Worm (Caenorhabditis elegans): ENCODE measurements around the gene K07H8.7.

K07H8.7 gene

ce11 chrIV:8283214-8283613 is 23.4 kb upstream of the K07H8.7 start:
- no peak for TF ChIP-seq nhr-77 (tag; optimal IDR thresholded peaks at IDR 0.05)
- TF ChIP-seq nhr-76 (tag; optimal IDR thresholded peaks at IDR 0.05) = no peak
- no peak for TF ChIP-seq fkh-10 (GFP tag; optimal IDR thresholded peaks at IDR 0.05)
- no peak for TF ChIP-seq lin-39 (tag; optimal IDR thresholded peaks at IDR 0.05)
- no peak for TF ChIP-seq fkh-2 (tag; optimal IDR thresholded peaks at IDR 0.05)
- no peak for TF ChIP-seq mml-1 (tag; optimal IDR thresholded peaks at IDR 0.05)
- no peak for TF ChIP-seq ceh-82 (tag; optimal IDR thresholded peaks at IDR 0.05)

ce11 chrIV:8276609-8277008 is 16.8 kb upstream of the K07H8.7 start, which contains the start of gene K07H8.12:
Gene K07H8.12 (minus strand): TSS chrIV:8276709.
- TF ChIP-seq ztf-11 (tag; optimal IDR thresholded peaks at IDR 0.05) (no peak), ama-1 (optimal IDR thresholded peaks at IDR 0.05) (no peak), unc-39 (tag; optimal IDR thresholded peaks at IDR 0.05) (no peak), skn-1 (tag; optimal IDR thresholded peaks at IDR 0.05) (no peak), ceh-82 (tag; optimal IDR thresholded peaks at IDR 0.05) (no peak), hmg-11 (tag; optimal IDR thresholded peaks at IDR 0.05) (no peak), elt-2 (tag; optimal IDR thresholded peaks at IDR 0.05) (no peak), R02D3.7 (tag; optimal IDR thresholded peaks at IDR 0.05) (no peak), nhr-11 (tag; optimal IDR thresholded peaks at IDR 0.05) (no peak), pqm-1 (tag; optimal IDR thresholded peaks at IDR 0.05) (no peak), lsy-12 (tag; optimal IDR thresholded peaks at IDR 0.05) (no peak), ceh-16 (tag; optimal IDR thresholded peaks at IDR 0.05) (no peak), lin-15B (tag; optimal IDR thresholded peaks at IDR 0.05) (no peak), egl-27 (tag; optimal IDR thresholded peaks at IDR 0.05) (no peak), ztf-4 (tag; optimal IDR thresholded peaks at IDR 0.05) (no peak), nhr-77 (tag; optimal IDR thresholded peaks at IDR 0.05) (no peak)

DNA sequence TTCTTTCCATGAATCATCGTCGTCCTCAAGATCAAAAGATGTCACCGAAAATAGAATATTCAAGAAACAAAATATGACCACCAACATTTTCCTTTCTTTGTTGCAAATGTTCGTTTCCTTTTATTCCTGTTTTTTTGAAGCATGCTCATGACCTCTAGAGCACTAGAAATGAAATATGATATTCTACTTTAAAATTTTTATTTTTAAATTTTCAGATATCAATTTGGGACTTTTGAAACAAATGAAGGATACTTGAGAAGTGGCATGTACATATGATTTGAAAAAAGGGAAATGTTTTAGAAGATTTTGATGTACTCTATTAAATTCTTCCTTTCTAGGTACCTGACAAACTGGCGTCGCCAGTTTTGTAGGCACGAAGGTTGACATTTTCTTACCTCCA is 15.4 kb upstream of the K07H8.7 start, which contains the start of gene K07H8.11:
Gene K07H8.11, minus strand, starts transcription at position 101 of the 400 bp plus-strand sequence.
- TF ChIP-seq nhr-25 (tag; optimal IDR thresholded peaks at IDR 0.05) (no peak), egl-5 (tag; optimal IDR thresholded peaks at IDR 0.05) (no peak), lin-15B (tag; optimal IDR thresholded peaks at IDR 0.05) (no peak), nhr-11 (tag; optimal IDR thresholded peaks at IDR 0.05) (no peak), nhr-12 (tag; optimal IDR thresholded peaks at IDR 0.05) (no peak), zag-1 (tag; optimal IDR thresholded peaks at IDR 0.05) (no peak), lin-39 (tag; optimal IDR thresholded peaks at IDR 0.05) (no peak), ceh-16 (tag; optimal IDR thresholded peaks at IDR 0.05) (no peak), egl-27 (tag; optimal IDR thresholded peaks at IDR 0.05) (no peak), unc-39 (tag; optimal IDR thresholded peaks at IDR 0.05) (no peak), snpc-4 (tag; optimal IDR thresholded peaks at IDR 0.05) (no peak), daf-12 (tag; optimal IDR thresholded peaks at IDR 0.05) (no peak)

DNA sequence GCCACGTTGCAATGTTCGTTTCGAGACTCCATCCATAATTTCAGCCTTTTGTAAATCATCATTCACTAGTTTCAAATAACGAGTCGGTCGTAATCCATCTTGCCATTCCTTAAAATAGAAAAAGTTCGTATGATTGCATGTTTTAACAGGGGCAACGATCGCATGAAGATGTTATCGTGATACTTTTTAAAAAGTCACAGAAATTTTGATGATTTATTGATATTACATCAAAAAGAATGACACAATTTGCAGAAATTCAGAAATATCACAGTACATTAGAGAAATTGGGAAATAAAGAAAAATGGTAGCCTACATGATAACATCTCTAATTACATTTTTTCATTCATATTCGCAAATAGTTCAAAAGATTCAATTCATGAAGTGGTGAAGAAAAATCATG is 13.5 kb upstream of the K07H8.7 start:
- TF ChIP-seq nhr-67 (tag; optimal IDR thresholded peaks at IDR 0.05) (no peak), elt-1 (tag; optimal IDR thresholded peaks at IDR 0.05) (peak; percentile 66), unc-62 (GFP tag; optimal IDR thresholded peaks at IDR 0.05) (no peak)

ce11 chrIV:8268024-8268423 is 8.2 kb upstream of the K07H8.7 start, which contains the start of the genes K07H8.5 and K07H8.8:
Gene K07H8.5 (plus strand): TSS chrIV:8268324.
Gene K07H8.8 (minus strand): TSS chrIV:8268412.
- TF ChIP-seq ceh-28 (tag; optimal IDR thresholded peaks at IDR 0.05) (no peak), nhr-67 (tag; optimal IDR thresholded peaks at IDR 0.05) (no peak), ama-1 (optimal IDR thresholded peaks at IDR 0.05) (no peak), snpc-4 (tag; optimal IDR thresholded peaks at IDR 0.05) (no peak), lin-39 (tag; optimal IDR thresholded peaks at IDR 0.05) (no peak), ceh-82 (tag; optimal IDR thresholded peaks at IDR 0.05) (no peak), pqm-1 (tag; optimal IDR thresholded peaks at IDR 0.05) (no peak), ceh-9 (tag; optimal IDR thresholded peaks at IDR 0.05) (no peak), nfya-1 (tag; optimal IDR thresholded peaks at IDR 0.05; ENCODE audit: insufficient read depth) (no peak), mml-1 (tag; optimal IDR thresholded peaks at IDR 0.05) (no peak), nhr-11 (tag; optimal IDR thresholded peaks at IDR 0.05) (no peak), ztf-4 (tag; optimal IDR thresholded peaks at IDR 0.05) (no peak), sea-2 (GFP tag; optimal IDR thresholded peaks at IDR 0.05) (no peak), aly-2 (tag; optimal IDR thresholded peaks at IDR 0.05) (no peak), tbx-2 (tag; optimal IDR thresholded peaks at IDR 0.05) (no peak), fkh-2 (tag; optimal IDR thresholded peaks at IDR 0.05) (no peak), ZK546.5 (tag; optimal IDR thresholded peaks at IDR 0.05) (no peak), nhr-77 (tag; optimal IDR thresholded peaks at IDR 0.05) (no peak)
